Fruit fly (Drosophila melanogaster) whole organism, embryonic: ENCODE measurements around the gene CG43251.

Source experiments
- Bdp1 ChIP-seq: fragments of 200-800 bp; sonication (Bioruptor generic); optimal IDR thresholded peaks from 3 replicates; lab custom pipeline; 2016; ENCODE audit warnings: missing biosample characterization, missing genetic modification characterization
- Bteb2 ChIP-seq: fragments of 200-800 bp; sonication (Bioruptor generic); optimal IDR thresholded peaks from 2 replicates; lab custom pipeline; 2016; ENCODE audit warnings: missing biosample characterization, missing genetic modification characterization
- CG12942 ChIP-seq: fragments of 200-800 bp; sonication (Bioruptor generic); optimal IDR thresholded peaks from 3 replicates; lab custom pipeline; 2016; ENCODE audit warnings: missing biosample characterization, missing genetic modification characterization
- CG13775 ChIP-seq: fragments of 200-800 bp; sonication (Bioruptor generic); optimal IDR thresholded peaks from 3 replicates; lab custom pipeline; 2017; ENCODE audit warnings: missing biosample characterization, mild to moderate bottlenecking, missing genetic modification characterization
- CG15479 ChIP-seq: fragments of 200-800 bp; sonication (Bioruptor generic); optimal IDR thresholded peaks from 3 replicates; lab custom pipeline; 2019; ENCODE audit warnings: missing biosample characterization, mild to moderate bottlenecking, missing genetic modification characterization, moderate library complexity
- CG15601 ChIP-seq: fragments of 200-800 bp; sonication (Bioruptor generic); optimal IDR thresholded peaks from 3 replicates; lab custom pipeline; 2019; ENCODE audit warnings: missing biosample characterization, mild to moderate bottlenecking, missing genetic modification characterization, moderate library complexity
- CG17385 ChIP-seq: fragments of 200-800 bp; sonication (Bioruptor generic); optimal IDR thresholded peaks from 3 replicates; lab custom pipeline; 2018; ENCODE audit warnings: missing biosample characterization, mild to moderate bottlenecking, missing genetic modification characterization
- CG1792 ChIP-seq: fragments of 200-800 bp; sonication (Bioruptor generic); optimal IDR thresholded peaks from 2 replicates; lab custom pipeline; 2016; ENCODE audit warnings: missing biosample characterization, missing genetic modification characterization
- CG18599 ChIP-seq: fragments of 200-800 bp; sonication (Bioruptor generic); optimal IDR thresholded peaks from 3 replicates; lab custom pipeline; 2017; ENCODE audit warnings: missing biosample characterization, missing genetic modification characterization, mild to moderate bottlenecking, moderate library complexity, missing genetic modification reagents
- CG3065 ChIP-seq: fragments of 200-800 bp; sonication (Bioruptor generic); optimal IDR thresholded peaks from 2 replicates; lab custom pipeline; 2016; ENCODE audit warnings: missing biosample characterization, missing genetic modification characterization
- CG31224 ChIP-seq: fragments of 200-800 bp; sonication (Bioruptor generic); IDR thresholded peaks from 2 replicates; pipeline ENCODE4 v1.3.6; 2022; ENCODE audit warnings: missing biosample characterization, missing genetic modification characterization
- CG33213 ChIP-seq: fragments of 200-800 bp; sonication (Bioruptor generic); optimal IDR thresholded peaks from 3 replicates; lab custom pipeline; 2016; ENCODE audit warnings: missing biosample characterization, missing genetic modification characterization
- CG6272 ChIP-seq: fragments of 200-800 bp; sonication (Bioruptor generic); IDR thresholded peaks from 2 replicates; pipeline ENCODE4 v1.3.6; 2022; ENCODE audit warnings: missing biosample characterization, missing genetic modification characterization
- CG6791 ChIP-seq: fragments of 200-800 bp; sonication (Bioruptor generic); IDR thresholded peaks from 3 replicates; pipeline ENCODE4 v1.3.6; 2022; ENCODE audit warnings: missing biosample characterization, missing genetic modification characterization; ENCODE audit not compliant: partially characterized antibody
- CG8089 ChIP-seq: fragments of 200-800 bp; sonication (Bioruptor generic); optimal IDR thresholded peaks from 3 replicates; lab custom pipeline; 2016; ENCODE audit warnings: missing biosample characterization, missing genetic modification characterization
- CG8290 ChIP-seq, 3 experiments: fragments of 200-800 bp; sonication (Bioruptor generic); optimal IDR thresholded peaks; 2 replicates each; lab custom pipeline; 2016 to 2019; ENCODE audit warnings: missing biosample characterization in 3 of 3, missing genetic modification characterization in 3 of 3, mild to moderate bottlenecking in 2 of 3, moderate library complexity in 1 of 3
- CHES-1-like ChIP-seq: fragments of 200-800 bp; sonication (Bioruptor generic); optimal IDR thresholded peaks from 2 replicates; lab custom pipeline; 2016; ENCODE audit warnings: missing biosample characterization, missing genetic modification characterization
- Chrac-16 ChIP-seq: fragments of 200-800 bp; sonication (Bioruptor generic); optimal IDR thresholded peaks from 3 replicates; lab custom pipeline; 2016; ENCODE audit warnings: missing biosample characterization, missing genetic modification characterization
- CkIIα-i1 ChIP-seq: fragments of 200-800 bp; sonication (Bioruptor generic); IDR thresholded peaks from 2 replicates; pipeline ENCODE4 v1.3.6; 2022; ENCODE audit warnings: missing biosample characterization, missing genetic modification characterization
- D19B ChIP-seq: fragments of 200-800 bp; sonication (Bioruptor generic); optimal IDR thresholded peaks from 2 replicates; lab custom pipeline; 2017; ENCODE audit warnings: missing biosample characterization, mild to moderate bottlenecking, missing genetic modification characterization
- Deaf1 ChIP-seq: fragments of 200-800 bp; optimal IDR thresholded peaks from 3 replicates; lab custom pipeline; 2019; ENCODE audit warnings: missing biosample characterization, mild to moderate bottlenecking, missing genetic modification characterization, moderate library complexity
- Dip3 ChIP-seq: fragments of 200-800 bp; sonication (Bioruptor generic); optimal IDR thresholded peaks from 3 replicates; lab custom pipeline; 2016; ENCODE audit warnings: missing biosample characterization, missing genetic modification characterization
- Ets97D ChIP-seq: fragments of 200-800 bp; sonication (Bioruptor generic); optimal IDR thresholded peaks from 3 replicates; lab custom pipeline; 2016; ENCODE audit warnings: missing biosample characterization, missing genetic modification characterization
- Gug ChIP-seq: fragments of 200-800 bp; sonication (Bioruptor generic); IDR thresholded peaks from 4 replicates; pipeline ENCODE4 v1.3.6; 2022; ENCODE audit warnings: missing biosample characterization, missing genetic modification characterization
- HLH4C ChIP-seq: fragments of 200-800 bp; sonication (Bioruptor generic); IDR thresholded peaks from 3 replicates; pipeline ENCODE4 v1.3.6; 2022; ENCODE audit warnings: missing biosample characterization, missing genetic modification characterization; ENCODE audit not compliant: partially characterized antibody
- HLHmδ ChIP-seq: fragments of 200-800 bp; sonication (Bioruptor generic); optimal IDR thresholded peaks from 2 replicates; lab custom pipeline; 2018; ENCODE audit warnings: missing biosample characterization, mild to moderate bottlenecking, missing genetic modification characterization, moderate library complexity
- NC2α ChIP-seq: fragments of 200-800 bp; sonication (Bioruptor generic); optimal IDR thresholded peaks from 2 replicates; lab custom pipeline; 2016; ENCODE audit warnings: missing biosample characterization, missing genetic modification characterization
- Ravus ChIP-seq: fragments of 200-800 bp; sonication (Bioruptor generic); IDR thresholded peaks from 2 replicates; pipeline ENCODE4 v1.3.6; 2022; ENCODE audit warnings: missing biosample characterization, missing genetic modification characterization
- Stat92E ChIP-seq, 3 experiments: fragments of >200 bp in 2 of 3; fragments of 200-800 bp in 1 of 3; sonication (Bioruptor generic) in 1 of 3; optimal IDR thresholded peaks; 2 replicates each; lab custom pipeline; 2017 to 2019; ENCODE audit warnings: missing biosample characterization in 3 of 3, missing genetic modification characterization in 3 of 3, mild to moderate bottlenecking in 1 of 3, moderate library complexity in 1 of 3
- TFAM ChIP-seq: fragments of 200-800 bp; sonication (Bioruptor generic); optimal IDR thresholded peaks from 2 replicates; lab custom pipeline; 2017; ENCODE audit warnings: missing biosample characterization, missing genetic modification characterization, inconsistent platforms
- aop ChIP-seq: fragments of 200-800 bp; sonication (Bioruptor generic); IDR thresholded peaks from 2 replicates; pipeline ENCODE4 v1.3.6; 2022; ENCODE audit warnings: missing biosample characterization, missing genetic modification characterization
- ara ChIP-seq: fragments of 200-800 bp; sonication (Bioruptor generic); IDR thresholded peaks from 2 replicates; pipeline ENCODE4 v1.3.6; 2022; ENCODE audit warnings: missing biosample characterization, missing genetic modification characterization
- ash1 ChIP-seq: fragments of 200-800 bp; sonication (Bioruptor generic); optimal IDR thresholded peaks from 2 replicates; lab custom pipeline; 2018; ENCODE audit warnings: missing biosample characterization, mild to moderate bottlenecking, missing genetic modification characterization
- az2 ChIP-seq: fragments of 200-800 bp; sonication (Bioruptor generic); optimal IDR thresholded peaks from 3 replicates; lab custom pipeline; 2016; ENCODE audit warnings: missing biosample characterization, missing genetic modification characterization
- bcd ChIP-seq: fragments of 200-800 bp; sonication (Bioruptor generic); optimal IDR thresholded peaks from 2 replicates; lab custom pipeline; 2017; ENCODE audit warnings: missing biosample characterization, mild to moderate bottlenecking, missing genetic modification characterization
- crol ChIP-seq: fragments of 200-800 bp; sonication (Bioruptor generic); IDR thresholded peaks from 2 replicates; pipeline ENCODE4 v1.3.6; 2022; ENCODE audit warnings: missing biosample characterization, missing genetic modification characterization
- cwo ChIP-seq: fragments of 200-800 bp; sonication (Bioruptor generic); optimal IDR thresholded peaks from 3 replicates; lab custom pipeline; 2017; ENCODE audit warnings: missing biosample characterization, missing genetic modification characterization, mild to moderate bottlenecking, moderate library complexity, missing genetic modification reagents
- da ChIP-seq: fragments of 200-800 bp; sonication (Bioruptor generic); optimal IDR thresholded peaks from 2 replicates; lab custom pipeline; 2016; ENCODE audit warnings: missing biosample characterization, missing genetic modification characterization
- exex ChIP-seq: fragments of 200-800 bp; sonication (Bioruptor generic); optimal IDR thresholded peaks from 4 replicates; lab custom pipeline; 2018; ENCODE audit warnings: missing biosample characterization, mild to moderate bottlenecking, missing genetic modification characterization, moderate library complexity
- gcm ChIP-seq: fragments of 200-800 bp; sonication (Bioruptor generic); optimal IDR thresholded peaks from 2 replicates; lab custom pipeline; 2019; ENCODE audit warnings: missing biosample characterization, mild to moderate bottlenecking, missing genetic modification characterization, moderate library complexity
- gsb-n ChIP-seq: fragments of 200-800 bp; sonication (Bioruptor generic); optimal IDR thresholded peaks from 3 replicates; lab custom pipeline; 2018; ENCODE audit warnings: missing biosample characterization, mild to moderate bottlenecking, missing genetic modification characterization
- inv ChIP-seq: fragments of 200-800 bp; sonication (Bioruptor generic); IDR thresholded peaks from 2 replicates; pipeline ENCODE4 v1.3.6; 2022; ENCODE audit warnings: missing biosample characterization, missing genetic modification characterization; ENCODE audit not compliant: partially characterized antibody
- lmd ChIP-seq: fragments of 200-800 bp; sonication (Bioruptor generic); IDR thresholded peaks from 2 replicates; pipeline ENCODE4 v1.3.6; 2022; ENCODE audit warnings: missing biosample characterization, missing genetic modification characterization
- salm ChIP-seq: fragments of 200-800 bp; sonication (Bioruptor generic); optimal IDR thresholded peaks from 2 replicates; lab custom pipeline; 2018; ENCODE audit warnings: missing biosample characterization, mild to moderate bottlenecking, missing genetic modification characterization
- sc ChIP-seq, 3 experiments: fragments of >200 bp in 2 of 3; fragments of 200-800 bp in 1 of 3; sonication (Bioruptor generic) in 1 of 3; optimal IDR thresholded peaks; 2 replicates in 2 of 3; 3 replicates in 1 of 3; lab custom pipeline; 2017; ENCODE audit warnings: mild to moderate bottlenecking in 1 of 3, missing biosample characterization in 1 of 3, missing genetic modification characterization in 1 of 3, missing genetic modification reagents in 1 of 3
- zen2 ChIP-seq: fragments of 200-800 bp; sonication (Bioruptor generic); IDR thresholded peaks from 3 replicates; pipeline ENCODE4 v1.3.6; 2022; ENCODE audit warnings: missing biosample characterization, missing genetic modification characterization; ENCODE audit not compliant: partially characterized antibody
- zf30C ChIP-seq: fragments of 200-800 bp; sonication (Bioruptor generic); optimal IDR thresholded peaks from 3 replicates; lab custom pipeline; 2018; ENCODE audit warnings: missing biosample characterization, mild to moderate bottlenecking, missing genetic modification characterization

CG43251 gene

dm6 chr3L:20771891-20772646 lies 13.4 kb downstream of the CG43251 start (continued):
- TF ChIP-seq Gug (peak; percentile 71; the same call in 3 of the 4 replicates), crol (GFP tag; lab: Robert Waterston, UW) (no peak), Dip3 (peak; percentile 67), CG3065 (GFP tag; lab: Kevin White, UChicago) (peak; percentile 82), aop (GFP tag; lab: Robert Waterston, UW) (no peak), CkIIα-i1 (GFP tag; lab: Robert Waterston, UW) (no peak), lmd (peak; percentile 76), Chrac-16 (GFP tag; lab: Kevin White, UChicago) (peak; percentile 73), bcd (GFP tag; lab: Kevin White, UChicago) (peak; percentile 71), cwo (peak; percentile 67), CG15479 (GFP tag; lab: Kevin White, UChicago) (no peak), CG6272 (peak; percentile 26; the same call in 1 of the 2 replicates), Ets97D (GFP tag; lab: Kevin White, UChicago) (peak; percentile 24), HLHmδ (GFP tag; lab: Kevin White, UChicago) (no peak), zf30C (GFP tag; lab: Kevin White, UChicago) (no peak), gcm (GFP tag; lab: Kevin White, UChicago) (peak; percentile 67), ara (GFP tag; lab: Robert Waterston, UW) (peak; percentile 56; the same call in 1 of the 2 replicates), salm (tag; lab: Kevin White, UChicago) (peak; percentile 67), CG1792 (peak; percentile 29), sc (optimal IDR thresholded peaks at IDR 0.05; lab: Kevin White, UChicago) (no peak), sc (GFP tag; optimal IDR thresholded peaks at IDR 0.05; lab: Kevin White, UChicago) (peak; percentile 70), CHES-1-like (peak; percentile 73), CG15601 (tag; lab: Kevin White, UChicago) (peak; percentile 55), CG17385 (GFP tag; lab: Kevin White, UChicago) (peak; percentile 65), CG33213 (GFP tag; lab: Kevin White, UChicago) (peak; percentile 63), inv (GFP tag; lab: Robert Waterston, UW) (no peak), da (GFP tag; lab: Kevin White, UChicago) (no peak), Ravus (GFP tag; lab: Robert Waterston, UW) (peak; percentile 42; the same call in 1 of the 2 replicates), zen2 (GFP tag; lab: Robert Waterston, UW) (no peak), TFAM (no peak), CG8290 (GFP tag; optimal IDR thresholded peaks at IDR 0.05; lab: Kevin White, UChicago) (peak; percentile 45), CG8290 (tag; optimal IDR thresholded peaks at IDR 0.05; lab: Kevin White, UChicago) (peak; percentile 5 to 86), CG13775 (GFP tag; lab: Kevin White, UChicago) (peak; percentile 75), ash1 (GFP tag; lab: Kevin White, UChicago) (peak; percentile 52), az2 (GFP tag; lab: Kevin White, UChicago) (peak; percentile 83), Bteb2 (peak; percentile 50), NC2α (GFP tag; lab: Kevin White, UChicago) (peak; percentile 35), CG18599 (GFP tag; lab: Kevin White, UChicago) (peak; percentile 81), CG8089 (GFP tag; lab: Kevin White, UChicago) (peak; percentile 1), CG12942 (GFP tag; lab: Kevin White, UChicago) (peak; percentile 64), CG6791 (GFP tag; lab: Robert Waterston, UW) (no peak), exex (tag; lab: Kevin White, UChicago) (peak; percentile 3), Deaf1 (tag; lab: Kevin White, UChicago) (peak; percentile 30), gsb-n (tag; lab: Kevin White, UChicago) (peak; percentile 77), Bdp1 (peak; percentile 64), D19B (GFP tag; lab: Kevin White, UChicago) (peak; percentile 50), Stat92E (GFP tag; optimal IDR thresholded peaks at IDR 0.05; lab: Kevin White, UChicago) (no peak), HLH4C (no peak), CG31224 (GFP tag; lab: Robert Waterston, UW) (peak; percentile 60)
